Worm (Caenorhabditis elegans) whole organism, L4 larva: ENCODE results near the gene Y62H9A.2.

Experiments
- T20F7.1 ChIP-seq: fragments of 200-800 bp; sonication (Bioruptor generic); optimal IDR thresholded peaks from 2 replicates; lab custom pipeline; 2018; ENCODE audit warnings: mild to moderate bottlenecking, missing genetic modification characterization, missing compliant biosample characterization
- ceh-62 ChIP-seq: sonication (generic microtip); optimal IDR thresholded peaks from 2 replicates; lab custom pipeline; 2017; ENCODE audit warnings: missing biosample characterization, missing genetic modification characterization
- ctbp-1 ChIP-seq: fragments of 200-800 bp; sonication (Bioruptor generic); IDR thresholded peaks from 2 replicates; pipeline ENCODE4 v1.3.6; 2022; ENCODE audit warnings: missing genetic modification reagents, missing genetic modification characterization, missing compliant biosample characterization
- egl-43 ChIP-seq: fragments of 200-800 bp; sonication (Bioruptor generic); IDR thresholded peaks from 2 replicates; pipeline ENCODE4 v1.3.6; 2022; ENCODE audit warnings: missing genetic modification reagents, missing genetic modification characterization, missing compliant biosample characterization
- jun-1 ChIP-seq: fragments of 150-350 bp; optimal IDR thresholded peaks from 2 replicates; lab custom pipeline; 2014; ENCODE audit warnings: missing biosample characterization, missing genetic modification reagents, missing genetic modification characterization
- lin-13 ChIP-seq: fragments of 150-350 bp; optimal IDR thresholded peaks from 2 replicates; lab custom pipeline; 2014; ENCODE audit warnings: missing biosample characterization, missing genetic modification reagents, missing genetic modification characterization
- lsy-2 ChIP-seq, 2 experiments: fragments of 150-350 bp in 1 of 2; sonication (generic microtip) in 1 of 2; optimal IDR thresholded peaks; 2 replicates each; lab custom pipeline; 2014 to 2017; ENCODE audit warnings: missing biosample characterization in 2 of 2, missing genetic modification characterization in 2 of 2
- nhr-237 ChIP-seq: sonication (generic microtip); optimal IDR thresholded peaks from 2 replicates; lab custom pipeline; 2017; ENCODE audit warnings: missing biosample characterization, missing genetic modification characterization
- nhr-28 ChIP-seq: fragments of 150-350 bp; optimal IDR thresholded peaks from 2 replicates; lab custom pipeline; 2014; ENCODE audit warnings: missing biosample characterization, missing genetic modification characterization
- pha-4 ChIP-seq, 2 experiments: fragments of 150-350 bp in 1 of 2; fragments of 200-800 bp in 1 of 2; sonication (Bioruptor generic) in 1 of 2; IDR thresholded peaks in 1 of 2; optimal IDR thresholded peaks in 1 of 2; 2 replicates each; pipeline versions ENCODE4 v1.3.6 to Lab custom; 2014 to 2022; ENCODE audit warnings: missing genetic modification characterization in 2 of 2, missing genetic modification reagents in 2 of 2, missing biosample characterization in 1 of 2, missing compliant biosample characterization in 1 of 2
- pqm-1 ChIP-seq: sonication (generic microtip); optimal IDR thresholded peaks from 2 replicates; lab custom pipeline; 2017; ENCODE audit warnings: missing biosample characterization, missing genetic modification characterization
- sdz-12 ChIP-seq: fragments of 200-800 bp; sonication (Bioruptor generic); optimal IDR thresholded peaks from 2 replicates; lab custom pipeline; 2018; ENCODE audit warnings: mild to moderate bottlenecking, missing genetic modification characterization, missing compliant biosample characterization
- unc-62 ChIP-seq, 3 experiments: fragments of 150-350 bp in 1 of 3; sonication (generic microtip); optimal IDR thresholded peaks in 2 of 3; peaks in 1 of 3; 1 replicate in 1 of 3; 2 replicates in 2 of 3; lab custom pipeline; 2014 to 2017; ENCODE audit warnings: missing biosample characterization in 3 of 3, missing genetic modification characterization in 3 of 3, missing genetic modification reagents in 3 of 3, missing genotype in 1 of 3
- ztf-7 ChIP-seq: fragments of 150-350 bp; optimal IDR thresholded peaks from 2 replicates; lab custom pipeline; 2014; ENCODE audit warnings: missing biosample characterization, missing genetic modification characterization

DNA sequence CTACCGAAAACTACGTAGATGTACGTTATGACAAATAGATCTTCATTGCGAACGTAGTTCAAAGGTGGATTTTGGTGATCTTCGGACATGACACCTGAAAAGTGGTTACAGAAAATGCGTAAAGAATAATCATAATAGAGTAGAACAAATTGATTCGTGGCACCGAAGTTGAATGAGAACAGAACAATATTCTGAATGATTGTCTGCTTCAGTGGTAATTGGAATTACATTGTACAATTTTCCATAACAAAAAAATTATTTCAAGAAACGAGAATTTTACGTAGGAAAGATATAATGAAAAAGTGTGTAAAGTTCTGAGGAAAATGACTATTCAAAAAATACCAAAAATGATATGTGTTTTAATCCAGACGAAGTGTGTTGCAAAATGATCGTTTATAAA is 24.7 kb upstream of the Y62H9A.2 start, which contains the start of gene Y62H9A.10:
- TF ChIP-seq T20F7.1 (GFP tag; lab: Kevin White, UChicago) (no peak), jun-1 (tag; lab: Kevin White, UChicago) (no peak), ctbp-1 (GFP tag; lab: Robert Waterston, UW) (no peak), unc-62 (GFP tag; optimal IDR thresholded peaks at IDR 0.05 in 1 of 2; lab: Kevin White, UChicago) (no peak), unc-62 (tag; optimal IDR thresholded peaks at IDR 0.05; lab: Kevin White, UChicago) (no peak), nhr-28 (tag; lab: Kevin White, UChicago) (no peak), pqm-1 (no peak), egl-43 (GFP tag; lab: Robert Waterston, UW) (no peak), nhr-237 (tag; lab: Kevin White, UChicago) (no peak), lsy-2 (tag; optimal IDR thresholded peaks at IDR 0.05; lab: Kevin White, UChicago) (no peak), sdz-12 (GFP tag; lab: Kevin White, UChicago) (no peak), ztf-7 (no peak), pha-4 (GFP tag; IDR thresholded peaks at IDR 0.05; lab: Robert Waterston, UW) (no peak), pha-4 (tag; optimal IDR thresholded peaks at IDR 0.05; lab: Kevin White, UChicago) (no peak), ceh-62 (no peak), lin-13 (no peak)
